Worm (Caenorhabditis elegans) whole organism, late embryonic: ENCODE results near the gene ZK1128.3.

Experiments used
- C38D4.7 ChIP-seq: fragments of 200-800 bp; sonication (Bioruptor generic); optimal IDR thresholded peaks from 2 replicates; lab custom pipeline; 2018; ENCODE audit warnings: mild to moderate bottlenecking, missing genetic modification characterization, moderate library complexity, missing compliant biosample characterization
- K02D7.2 ChIP-seq: sonication (generic microtip); optimal IDR thresholded peaks from 2 replicates; lab custom pipeline; 2017; ENCODE audit warnings: mild to moderate bottlenecking, missing genetic modification characterization, missing compliant biosample characterization
- K09A11.1 ChIP-seq: sonication (generic microtip); optimal IDR thresholded peaks from 2 replicates; lab custom pipeline; 2017; ENCODE audit warnings: antibody characterized with exemption, mild to moderate bottlenecking, missing genetic modification characterization, missing compliant biosample characterization; ENCODE audit not compliant: insufficient read depth
- Y22D7AL.16 ChIP-seq: sonication (generic microtip); optimal IDR thresholded peaks from 2 replicates; lab custom pipeline; 2016; ENCODE audit warnings: missing genetic modification characterization, missing compliant biosample characterization
- ama-1 ChIP-seq: fragments of 150-350 bp; optimal IDR thresholded peaks from 2 replicates; lab custom pipeline; 2014
- ceh-14 ChIP-seq: sonication (generic microtip); optimal IDR thresholded peaks from 2 replicates; lab custom pipeline; 2016; ENCODE audit warnings: missing genotype, missing genetic modification characterization, missing compliant biosample characterization
- ceh-2 ChIP-seq: sonication (generic microtip); optimal IDR thresholded peaks from 2 replicates; lab custom pipeline; 2016; ENCODE audit warnings: missing genotype, missing genetic modification characterization, missing compliant biosample characterization
- che-1 ChIP-seq: sonication (generic microtip); optimal IDR thresholded peaks from 2 replicates; lab custom pipeline; 2016; ENCODE audit warnings: mild to moderate bottlenecking, missing genetic modification characterization, missing compliant biosample characterization
- elt-2 ChIP-seq: sonication (generic microtip); optimal IDR thresholded peaks from 2 replicates; lab custom pipeline; 2016; ENCODE audit warnings: missing genetic modification reagents, missing genetic modification characterization, missing compliant biosample characterization
- elt-4 ChIP-seq: sonication (generic microtip); optimal IDR thresholded peaks from 2 replicates; lab custom pipeline; 2016; ENCODE audit warnings: missing genetic modification characterization, missing compliant biosample characterization
- gmeb-2 ChIP-seq: sonication (generic microtip); optimal IDR thresholded peaks from 2 replicates; lab custom pipeline; 2016; ENCODE audit warnings: missing genetic modification characterization, inconsistent platforms, missing compliant biosample characterization
- hlh-15 ChIP-seq: sonication (generic microtip); optimal IDR thresholded peaks from 2 replicates; lab custom pipeline; 2016; ENCODE audit warnings: missing genetic modification characterization, missing compliant biosample characterization
- hlh-6 ChIP-seq: sonication (generic microtip); optimal IDR thresholded peaks from 2 replicates; lab custom pipeline; 2016; ENCODE audit warnings: missing genotype, missing genetic modification characterization, missing compliant biosample characterization
- lim-6 ChIP-seq: sonication (generic microtip); optimal IDR thresholded peaks from 2 replicates; lab custom pipeline; 2016; ENCODE audit warnings: missing genetic modification characterization, missing compliant biosample characterization
- madf-2 ChIP-seq: sonication (generic microtip); optimal IDR thresholded peaks from 2 replicates; lab custom pipeline; 2017; ENCODE audit warnings: missing genetic modification characterization, missing compliant biosample characterization
- nfya-1 ChIP-seq: sonication (generic microtip); optimal IDR thresholded peaks from 2 replicates; lab custom pipeline; 2017; ENCODE audit warnings: missing genetic modification characterization, mild to moderate bottlenecking, missing compliant biosample characterization, antibody characterized with exemption, moderate library complexity
- nhr-11 ChIP-seq: fragments of 150-350 bp; optimal IDR thresholded peaks from 2 replicates; lab custom pipeline; 2014; ENCODE audit warnings: missing biosample characterization, missing genetic modification characterization
- nhr-232 ChIP-seq: sonication (generic microtip); optimal IDR thresholded peaks from 2 replicates; lab custom pipeline; 2016; ENCODE audit warnings: missing genetic modification characterization, missing compliant biosample characterization
- pat-9 ChIP-seq: fragments of 200-800 bp; sonication (Bioruptor generic); optimal IDR thresholded peaks from 2 replicates; lab custom pipeline; 2018; ENCODE audit warnings: mild to moderate bottlenecking, missing genetic modification characterization, moderate library complexity, missing compliant biosample characterization
- pha-2 ChIP-seq: sonication (generic microtip); optimal IDR thresholded peaks from 2 replicates; lab custom pipeline; 2017; ENCODE audit warnings: mild to moderate bottlenecking, missing genetic modification characterization, missing compliant biosample characterization
- pqm-1 ChIP-seq: sonication (generic microtip); optimal IDR thresholded peaks from 2 replicates; lab custom pipeline; 2016; ENCODE audit warnings: missing genetic modification characterization, missing compliant biosample characterization
- ref-2 ChIP-seq: sonication (generic microtip); optimal IDR thresholded peaks from 2 replicates; lab custom pipeline; 2016; ENCODE audit warnings: missing genetic modification characterization, missing compliant biosample characterization
- sdc-2 ChIP-seq: sonication (generic microtip); optimal IDR thresholded peaks from 2 replicates; lab custom pipeline; 2016; ENCODE audit warnings: missing genotype, missing genetic modification characterization, missing compliant biosample characterization
- sox-2 ChIP-seq: fragments of 200-800 bp; sonication (Bioruptor generic); IDR thresholded peaks from 2 replicates; pipeline ENCODE4 v1.3.6; 2022; ENCODE audit warnings: missing genetic modification reagents, missing genetic modification characterization, missing compliant biosample characterization
- sox-4 ChIP-seq: sonication (generic microtip); optimal IDR thresholded peaks from 2 replicates; lab custom pipeline; 2017; ENCODE audit warnings: mild to moderate bottlenecking, missing genetic modification characterization, inconsistent platforms, missing compliant biosample characterization
- syd-9 ChIP-seq: sonication (generic microtip); optimal IDR thresholded peaks from 2 replicates; lab custom pipeline; 2016; ENCODE audit warnings: mild to moderate bottlenecking, missing genetic modification characterization, moderate library complexity, missing compliant biosample characterization
- tbx-7 ChIP-seq: sonication (generic microtip); optimal IDR thresholded peaks from 2 replicates; lab custom pipeline; 2016; ENCODE audit warnings: missing genotype, missing genetic modification characterization, missing compliant biosample characterization
- unc-3 ChIP-seq, 2 experiments: fragments of 200-800 bp in 1 of 2; sonication (Bioruptor generic) in 1 of 2; sonication (generic microtip) in 1 of 2; conservative IDR thresholded peaks in 1 of 2; optimal IDR thresholded peaks in 1 of 2; 2 replicates each; pipeline versions ENCODE4 v1.3.6 to Lab custom; 2016 to 2022; ENCODE audit warnings: missing compliant biosample characterization in 2 of 2, missing genetic modification characterization in 2 of 2, missing genetic modification reagents in 1 of 2
- unc-55 ChIP-seq: sonication (generic microtip); optimal IDR thresholded peaks from 2 replicates; lab custom pipeline; 2017; ENCODE audit warnings: missing biosample characterization, missing genetic modification reagents, missing genetic modification characterization
- unc-86 ChIP-seq: sonication (generic microtip); optimal IDR thresholded peaks from 2 replicates; lab custom pipeline; 2016; ENCODE audit warnings: missing genetic modification characterization, missing compliant biosample characterization
- zip-5 ChIP-seq: sonication (generic microtip); optimal IDR thresholded peaks from 2 replicates; lab custom pipeline; 2016; ENCODE audit warnings: missing genetic modification characterization, missing compliant biosample characterization

Gene ZK1128.3

ce11 chrIII:10078151-10078550, 40.6 kb downstream of the ZK1128.3 start, which contains the start of gene T16G12.9:
T16G12.9 (minus strand) TSS chrIII:10078251.
- TF ChIP-seq pqm-1 (tag; lab: Kevin White, UChicago) (no peak), unc-86 (tag; lab: Kevin White, UChicago) (no peak), nhr-11 (tag; lab: Kevin White, UChicago) (no peak), sdc-2 (tag; lab: Kevin White, UChicago) (no peak), C38D4.7 (GFP tag; lab: Kevin White, UChicago) (no peak), elt-4 (tag; lab: Kevin White, UChicago) (no peak), syd-9 (no peak), sox-2 (GFP tag; lab: Robert Waterston, UW) (no peak), madf-2 (no peak), unc-55 (GFP tag; lab: Kevin White, UChicago) (no peak), gmeb-2 (tag; lab: Kevin White, UChicago) (no peak), lim-6 (tag; lab: Kevin White, UChicago) (no peak), Y22D7AL.16 (tag; lab: Kevin White, UChicago) (no peak), K02D7.2 (tag; lab: Kevin White, UChicago) (no peak)

- peak; percentile 87 for TF ChIP-seq nfya-1 (tag; lab: Kevin White, UChicago)
- TF ChIP-seq tbx-7, result no peak
These were observed 42.7 kb downstream of the ZK1128.3 start for ce11 chrIII:10076042-10076441.

ce11 chrIII:10069278-10069677, 49.4 kb downstream of the ZK1128.3 start, which contains the start of gene T16G12.6:
T16G12.6 (plus strand) TSS chrIII:10069578.
- TF ChIP-seq che-1 (tag; lab: Kevin White, UChicago), result no peak
- TF ChIP-seq K02D7.2 (tag; lab: Kevin White, UChicago), result no peak
- no peak for TF ChIP-seq pha-2 (tag; lab: Kevin White, UChicago)
- TF ChIP-seq hlh-6 (tag; lab: Kevin White, UChicago), result no peak
- no peak for TF ChIP-seq hlh-15 (tag; lab: Kevin White, UChicago)
- TF ChIP-seq K09A11.1 (tag; lab: Kevin White, UChicago), result no peak
- no peak for TF ChIP-seq ref-2 (tag; lab: Kevin White, UChicago)
- no peak for TF ChIP-seq ceh-2 (tag; lab: Kevin White, UChicago)
- TF ChIP-seq ama-1, result no peak
- no peak for TF ChIP-seq pat-9 (tag; lab: Kevin White, UChicago)
- TF ChIP-seq elt-2, result no peak
- no peak for TF ChIP-seq C38D4.7 (GFP tag; lab: Kevin White, UChicago)
- TF ChIP-seq Y22D7AL.16 (tag; lab: Kevin White, UChicago), result no peak
- TF ChIP-seq zip-5 (tag; lab: Kevin White, UChicago), result no peak
- no peak for TF ChIP-seq unc-3 (GFP tag; conservative IDR thresholded peaks at IDR 0.05; lab: Robert Waterston, UW)
- TF ChIP-seq unc-3 (tag; optimal IDR thresholded peaks at IDR 0.05; lab: Kevin White, UChicago), result no peak
- TF ChIP-seq sdc-2 (tag; lab: Kevin White, UChicago), result no peak
- TF ChIP-seq ceh-14, result no peak
- TF ChIP-seq sox-4 (tag; lab: Kevin White, UChicago), result no peak
- TF ChIP-seq nhr-232 (tag; lab: Kevin White, UChicago), result no peak
